Worm (Caenorhabditis elegans): Measurements from ENCODE around the gene Y38H6C.25.
A peak's percentile ranks its signal among the peaks of the same experiment; 100 is the strongest.

Y38H6C.25 gene

DNA sequence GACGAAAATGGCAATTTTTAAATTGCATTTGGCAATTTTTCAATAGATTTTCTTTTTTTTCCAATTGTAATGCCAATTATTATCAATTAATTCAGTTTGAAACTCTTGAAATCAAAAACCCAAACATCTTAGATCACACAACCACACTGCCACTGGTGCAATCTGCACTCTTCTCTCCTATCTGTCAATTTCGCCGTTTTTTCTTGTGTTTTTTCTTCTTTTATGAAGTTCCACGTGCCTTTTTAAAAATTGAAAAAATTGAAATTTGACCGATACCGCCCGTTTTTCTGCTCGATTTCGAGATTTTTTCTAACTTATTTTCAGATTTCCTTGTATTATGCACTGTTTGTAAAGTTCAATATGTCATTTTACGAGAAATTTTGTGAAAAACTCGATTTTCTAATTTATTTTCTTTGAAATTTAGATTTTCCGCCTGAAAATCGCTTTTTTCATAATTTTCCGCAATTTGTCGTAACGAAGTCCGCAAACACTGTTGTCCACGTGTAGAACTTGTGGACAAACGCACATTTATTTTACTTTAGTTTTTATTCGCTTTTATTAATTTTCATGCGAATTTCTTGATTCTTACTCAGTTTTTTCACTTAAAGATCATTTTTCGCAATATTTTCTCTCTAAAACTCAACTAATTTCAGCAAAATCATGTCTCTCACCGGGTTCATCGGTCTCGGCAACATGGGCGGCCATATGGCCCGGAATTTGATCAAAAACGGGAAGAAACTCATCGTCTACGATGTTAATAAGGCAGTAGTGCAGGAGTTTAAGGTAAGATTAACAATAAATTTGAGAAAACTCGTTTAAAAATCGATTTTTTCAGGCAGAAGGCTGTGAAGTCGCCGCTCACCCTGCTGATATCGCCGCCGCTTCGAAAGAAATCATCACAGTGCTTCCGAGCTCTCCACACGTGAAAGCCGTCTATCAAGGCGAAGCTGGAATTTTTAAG is 25.5 kb upstream of the Y38H6C.25 start, which contains the start of gene B0250.5:
B0250.5 (plus strand) TSS at position 654 of the 961 bp plus-strand sequence.
- TF ChIP-seq let-607 (tag; optimal IDR thresholded peaks at IDR 0.05), result peak; percentile 48 to 79
- no peak for TF ChIP-seq ztf-3 (GFP tag; optimal IDR thresholded peaks at IDR 0.05)
- TF ChIP-seq Y95B8A.8 (GFP tag; IDR thresholded peaks at IDR 0.05), result no peak
- TF ChIP-seq nhr-27 (tag; optimal IDR thresholded peaks at IDR 0.05), result no peak
- peak; percentile 32 for TF ChIP-seq lin-40 (tag; optimal IDR thresholded peaks at IDR 0.05)
- peak; percentile 26; the same call in 1 of the 2 replicates for TF ChIP-seq D2030.7 (GFP tag; IDR thresholded peaks at IDR 0.05)
- TF ChIP-seq nhr-80 (tag; optimal IDR thresholded peaks at IDR 0.05), result peak; percentile 52
- TF ChIP-seq lin-35 (GFP tag; optimal IDR thresholded peaks at IDR 0.05), result peak in 1 of 3 experiments; percentile 61

DNA sequence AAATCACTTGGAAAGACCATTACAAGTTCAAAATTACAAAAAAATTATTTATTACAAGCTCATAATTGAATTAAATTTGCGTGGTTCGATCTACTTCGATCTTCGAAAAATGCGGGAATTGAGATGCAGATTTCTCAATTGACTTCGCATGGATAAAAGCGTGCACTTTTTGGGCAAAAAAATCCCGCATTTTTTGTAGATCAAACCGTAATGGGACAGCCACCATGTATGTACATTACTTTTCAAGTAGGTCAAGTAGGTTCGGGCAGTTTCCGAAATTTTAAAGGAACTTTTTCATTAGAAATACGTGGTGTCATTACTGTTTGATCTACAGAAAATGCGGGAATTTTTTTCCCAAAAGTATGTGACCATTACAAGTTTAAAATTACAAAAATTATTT is 21.5 kb upstream of the Y38H6C.25 start:
- TF ChIP-seq B0261.1 (tag; optimal IDR thresholded peaks at IDR 0.05) (no peak), lin-26 (GFP tag; IDR thresholded peaks at IDR 0.05) (no peak), fkh-3 (tag; optimal IDR thresholded peaks at IDR 0.05) (no peak), let-607 (tag; optimal IDR thresholded peaks at IDR 0.05) (peak in 1 of 2 experiments; percentile 72), lsy-27 (tag; optimal IDR thresholded peaks at IDR 0.05; ENCODE audit: borderline replicate concordance, insufficient read depth) (no peak), F23B12.7 (tag; optimal IDR thresholded peaks at IDR 0.05; ENCODE audit: insufficient read depth) (no peak), gei-17 (GFP tag; optimal IDR thresholded peaks at IDR 0.05) (peak; percentile 16), cebp-1 (GFP tag; IDR thresholded peaks at IDR 0.05) (no peak), cebp-1 (tag; optimal IDR thresholded peaks at IDR 0.05) (peak; percentile 61), mcd-1 (GFP tag; IDR thresholded peaks at IDR 0.05) (no peak), ztf-22 (GFP tag; optimal IDR thresholded peaks at IDR 0.05) (peak; percentile 56), die-1 (tag; optimal IDR thresholded peaks at IDR 0.05) (no peak), ets-4 (GFP tag; optimal IDR thresholded peaks at IDR 0.05) (no peak), D2030.7 (GFP tag; IDR thresholded peaks at IDR 0.05) (0 out of 2 replicates have a peak, but pooled peaks have one; percentile 22), dox-1 (GFP tag; IDR thresholded peaks at IDR 0.05) (peak; percentile 54; the same call in 1 of the 2 replicates), ceh-27 (GFP tag; optimal IDR thresholded peaks at IDR 0.05) (no peak), ZK185.1 (tag; optimal IDR thresholded peaks at IDR 0.05; ENCODE audit: poor library complexity, severe bottlenecking) (peak; percentile 60), hlh-26 (GFP tag; conservative IDR thresholded peaks at IDR 0.05) (no peak), attf-5 (GFP tag; optimal IDR thresholded peaks at IDR 0.05) (no peak), lag-1 (GFP tag; IDR thresholded peaks at IDR 0.05) (no peak), F57C9.4 (tag; optimal IDR thresholded peaks at IDR 0.05) (peak; percentile 11), hlh-12 (tag; optimal IDR thresholded peaks at IDR 0.05) (no peak), attf-3 (GFP tag; conservative IDR thresholded peaks at IDR 0.05) (no peak), nhr-27 (tag; optimal IDR thresholded peaks at IDR 0.05) (peak; percentile 12), egl-44 (GFP tag; IDR thresholded peaks at IDR 0.05) (no peak; the same call in 1 of the 2 replicates), unc-62 (GFP tag; optimal IDR thresholded peaks at IDR 0.05) (no peak), attf-6 (GFP tag; IDR thresholded peaks at IDR 0.05) (peak; percentile 26; the same call in 1 of the 2 replicates), nhr-90 (tag; optimal IDR thresholded peaks at IDR 0.05) (peak; percentile 74), nfya-1 (tag; optimal IDR thresholded peaks at IDR 0.05; ENCODE audit: borderline replicate concordance, insufficient read depth) (no peak), tbx-9 (tag; optimal IDR thresholded peaks at IDR 0.05; ENCODE audit: borderline replicate concordance) (no peak), ceh-40 (GFP tag; IDR thresholded peaks at IDR 0.05) (no peak), dpff-1 (tag; optimal IDR thresholded peaks at IDR 0.05) (peak; percentile 40), F39B2.1 (GFP tag; IDR thresholded peaks at IDR 0.05) (no peak), zim-3 (tag; optimal IDR thresholded peaks at IDR 0.05) (peak; percentile 4), Y53G8AR.9 (GFP tag; conservative IDR thresholded peaks at IDR 0.05) (0 out of 2 replicates have a peak, but pooled peaks have one; percentile 65), egl-18 (GFP tag; IDR thresholded peaks at IDR 0.05) (no peak), ztf-18 (tag; optimal IDR thresholded peaks at IDR 0.05) (no peak), him-1 (tag; optimal IDR thresholded peaks at IDR 0.05) (no peak)

Measured in whole organism, young adult.